Worm (Caenorhabditis elegans) whole organism, young adult: Measurements from ENCODE around the gene srz-5.
A peak's percentile ranks its signal among the peaks of the same experiment; 100 is the strongest.

Experiments used
- F22D6.2 ChIP-seq: sonication (generic microtip); optimal IDR thresholded peaks from 2 replicates; lab custom pipeline; 2016; ENCODE audit warnings: mild to moderate bottlenecking, missing genetic modification characterization, missing compliant biosample characterization
- F23B12.7 ChIP-seq: sonication (generic microtip); optimal IDR thresholded peaks from 2 replicates; lab custom pipeline; 2017; ENCODE audit warnings: missing genetic modification characterization, mild to moderate bottlenecking, missing compliant biosample characterization, antibody characterized with exemption, moderate library complexity; ENCODE audit not compliant: insufficient read depth
- F57C9.4 ChIP-seq: sonication (generic microtip); optimal IDR thresholded peaks from 2 replicates; lab custom pipeline; 2017; ENCODE audit warnings: mild to moderate bottlenecking, missing genetic modification characterization, missing compliant biosample characterization
- K11D2.4 ChIP-seq: fragments of 200-800 bp; sonication (Bioruptor generic); IDR thresholded peaks from 2 replicates; pipeline ENCODE4 v1.3.6; 2022; ENCODE audit warnings: missing genetic modification reagents, missing genetic modification characterization, missing compliant biosample characterization
- Y53G8AR.9 ChIP-seq: fragments of 200-800 bp; sonication (Bioruptor generic); conservative IDR thresholded peaks from 2 replicates; pipeline ENCODE4 v1.3.6; 2022; ENCODE audit warnings: missing genetic modification reagents, missing genetic modification characterization, missing compliant biosample characterization
- Y67H2A.10 ChIP-seq: fragments of 200-800 bp; sonication (Bioruptor generic); conservative IDR thresholded peaks from 2 replicates; pipeline ENCODE4 v1.3.6; 2022; ENCODE audit warnings: missing genetic modification reagents, missing genetic modification characterization, missing compliant biosample characterization
- aptf-3 ChIP-seq: fragments of 200-800 bp; sonication (Bioruptor generic); IDR thresholded peaks from 2 replicates; pipeline ENCODE4 v1.3.6; 2022; ENCODE audit warnings: missing genetic modification characterization, missing compliant biosample characterization
- attf-3 ChIP-seq: fragments of 200-800 bp; sonication (Bioruptor generic); conservative IDR thresholded peaks from 2 replicates; pipeline ENCODE4 v1.3.6; 2022; ENCODE audit warnings: missing genetic modification reagents, missing genetic modification characterization, missing compliant biosample characterization
- attf-5 ChIP-seq: fragments of 200-800 bp; sonication (Bioruptor generic); optimal IDR thresholded peaks from 2 replicates; lab custom pipeline; 2018; ENCODE audit warnings: mild to moderate bottlenecking, missing genetic modification characterization, missing compliant biosample characterization
- bed-1 ChIP-seq: fragments of 200-800 bp; sonication (Bioruptor generic); IDR thresholded peaks from 2 replicates; pipeline ENCODE4 v1.3.6; 2022; ENCODE audit warnings: missing genetic modification reagents, missing genetic modification characterization, missing compliant biosample characterization
- bed-2 ChIP-seq: fragments of 200-800 bp; sonication (Bioruptor generic); IDR thresholded peaks from 2 replicates; pipeline ENCODE4 v1.3.6; 2022; ENCODE audit warnings: missing genetic modification reagents, missing genetic modification characterization, missing compliant biosample characterization
- cebp-1 ChIP-seq, 2 experiments: fragments of 200-800 bp in 1 of 2; sonication (Bioruptor generic) in 1 of 2; sonication (generic microtip) in 1 of 2; IDR thresholded peaks in 1 of 2; optimal IDR thresholded peaks in 1 of 2; 2 replicates each; pipeline versions ENCODE4 v1.3.6 to Lab custom; 2017 to 2022; ENCODE audit warnings: missing compliant biosample characterization in 2 of 2, missing genetic modification characterization in 2 of 2, mild to moderate bottlenecking in 1 of 2, missing genetic modification reagents in 1 of 2, moderate library complexity in 1 of 2
- ceh-79 ChIP-seq: sonication (generic microtip); optimal IDR thresholded peaks from 2 replicates; lab custom pipeline; 2017; ENCODE audit warnings: mild to moderate bottlenecking, missing genetic modification characterization, missing compliant biosample characterization
- ceh-91 ChIP-seq: fragments of 200-800 bp; sonication (Bioruptor generic); IDR thresholded peaks from 2 replicates; pipeline ENCODE4 v1.3.6; 2022; ENCODE audit warnings: missing genetic modification reagents, missing genetic modification characterization, missing compliant biosample characterization
- chd-7 ChIP-seq: sonication (generic microtip); optimal IDR thresholded peaks from 2 replicates; lab custom pipeline; 2016; ENCODE audit warnings: mild to moderate bottlenecking, missing genetic modification characterization, moderate library complexity, missing compliant biosample characterization
- die-1 ChIP-seq: sonication (generic microtip); optimal IDR thresholded peaks from 2 replicates; lab custom pipeline; 2016; ENCODE audit warnings: missing genotype, mild to moderate bottlenecking, missing genetic modification characterization, missing compliant biosample characterization
- dpff-1 ChIP-seq: sonication (generic microtip); optimal IDR thresholded peaks from 2 replicates; lab custom pipeline; 2017; ENCODE audit warnings: mild to moderate bottlenecking, missing genetic modification characterization, missing compliant biosample characterization
- ekl-4 ChIP-seq: fragments of 200-800 bp; sonication (Bioruptor generic); IDR thresholded peaks from 2 replicates; pipeline ENCODE4 v1.3.6; 2022; ENCODE audit warnings: missing genetic modification reagents, missing genetic modification characterization, missing compliant biosample characterization
- ets-4 ChIP-seq: fragments of 200-800 bp; sonication (Bioruptor generic); optimal IDR thresholded peaks from 2 replicates; lab custom pipeline; 2018; ENCODE audit warnings: mild to moderate bottlenecking, missing genetic modification characterization, missing compliant biosample characterization
- fkh-3 ChIP-seq: sonication (generic microtip); optimal IDR thresholded peaks from 2 replicates; lab custom pipeline; 2016; ENCODE audit warnings: mild to moderate bottlenecking, missing genetic modification characterization, missing compliant biosample characterization
- him-1 ChIP-seq: sonication (generic microtip); optimal IDR thresholded peaks from 2 replicates; lab custom pipeline; 2016; ENCODE audit warnings: missing genotype, missing genetic modification reagents, missing genetic modification characterization, missing compliant biosample characterization
- hmg-1.2 ChIP-seq: fragments of 200-800 bp; sonication (Bioruptor generic); IDR thresholded peaks from 2 replicates; pipeline ENCODE4 v1.3.6; 2022; ENCODE audit warnings: missing genetic modification reagents, missing genetic modification characterization, missing compliant biosample characterization
- hmg-20 ChIP-seq: fragments of 200-800 bp; sonication (Bioruptor generic); IDR thresholded peaks from 2 replicates; pipeline ENCODE4 v1.3.6; 2022; ENCODE audit warnings: missing genetic modification reagents, missing genetic modification characterization, missing compliant biosample characterization
- let-607 ChIP-seq, 2 experiments: fragments of 200-800 bp in 1 of 2; sonication (Bioruptor generic) in 1 of 2; sonication (generic microtip) in 1 of 2; optimal IDR thresholded peaks; 2 replicates each; lab custom pipeline; 2016 to 2018; ENCODE audit warnings: mild to moderate bottlenecking in 2 of 2, missing compliant biosample characterization in 2 of 2, missing genetic modification characterization in 2 of 2, moderate library complexity in 2 of 2, missing genotype in 1 of 2
- lin-54 ChIP-seq: fragments of 200-800 bp; sonication (Bioruptor generic); optimal IDR thresholded peaks from 2 replicates; lab custom pipeline; 2018; ENCODE audit warnings: mild to moderate bottlenecking, missing genetic modification characterization, missing compliant biosample characterization
- lir-1 ChIP-seq: fragments of 200-800 bp; sonication (Bioruptor generic); conservative IDR thresholded peaks from 2 replicates; pipeline ENCODE4 v1.3.6; 2022; ENCODE audit warnings: missing genetic modification reagents, missing genetic modification characterization, missing compliant biosample characterization
- madf-3 ChIP-seq: fragments of 200-800 bp; sonication (Bioruptor generic); IDR thresholded peaks from 2 replicates; pipeline ENCODE4 v1.3.6; 2022; ENCODE audit warnings: missing genetic modification reagents, missing genetic modification characterization, missing compliant biosample characterization
- mel-28 ChIP-seq: sonication (generic microtip); optimal IDR thresholded peaks from 2 replicates; lab custom pipeline; 2016; ENCODE audit warnings: borderline replicate concordance, mild to moderate bottlenecking, missing genetic modification characterization, missing compliant biosample characterization
- nfya-1 ChIP-seq: sonication (generic microtip); optimal IDR thresholded peaks from 2 replicates; lab custom pipeline; 2017; ENCODE audit warnings: antibody characterized with exemption, missing compliant biosample characterization, missing genetic modification characterization, borderline replicate concordance; ENCODE audit not compliant: insufficient read depth
- nhr-27 ChIP-seq: fragments of 200-800 bp; sonication (Bioruptor generic); optimal IDR thresholded peaks from 2 replicates; lab custom pipeline; 2018; ENCODE audit warnings: mild to moderate bottlenecking, missing genetic modification characterization, moderate library complexity, missing compliant biosample characterization
- nhr-80 ChIP-seq: sonication (generic microtip); optimal IDR thresholded peaks from 2 replicates; lab custom pipeline; 2016; ENCODE audit warnings: missing genetic modification characterization, missing compliant biosample characterization
- rec-8 ChIP-seq, 2 experiments: sonication (generic microtip); optimal IDR thresholded peaks; 2 replicates each; lab custom pipeline; 2016; ENCODE audit warnings: mild to moderate bottlenecking in 2 of 2, missing genetic modification characterization in 2 of 2, missing genetic modification reagents in 2 of 2, missing genotype in 2 of 2, missing biosample characterization in 1 of 2, missing compliant biosample characterization in 1 of 2, moderate library complexity in 1 of 2
- snpc-3.4 ChIP-seq: sonication (generic microtip); optimal IDR thresholded peaks from 2 replicates; lab custom pipeline; 2017; ENCODE audit warnings: missing genetic modification characterization, mild to moderate bottlenecking, missing compliant biosample characterization, antibody characterized with exemption, moderate library complexity, missing genotype, missing genetic modification reagents
- somi-1 ChIP-seq: fragments of 200-800 bp; sonication (Bioruptor generic); optimal IDR thresholded peaks from 2 replicates; lab custom pipeline; 2018; ENCODE audit warnings: mild to moderate bottlenecking, missing genetic modification characterization, missing compliant biosample characterization
- tbp1 ChIP-seq: fragments of 200-800 bp; sonication (Bioruptor generic); optimal IDR thresholded peaks from 2 replicates; lab custom pipeline; 2018; ENCODE audit warnings: mild to moderate bottlenecking, missing genetic modification characterization, missing compliant biosample characterization
- tbx-9 ChIP-seq: sonication (generic microtip); optimal IDR thresholded peaks from 2 replicates; lab custom pipeline; 2016; ENCODE audit warnings: borderline replicate concordance, missing genetic modification characterization, inconsistent platforms, missing compliant biosample characterization
- tlf-1 ChIP-seq: fragments of 200-800 bp; sonication (Bioruptor generic); optimal IDR thresholded peaks from 2 replicates; lab custom pipeline; 2018; ENCODE audit warnings: mild to moderate bottlenecking, missing genetic modification characterization, missing compliant biosample characterization
- unc-130 ChIP-seq: sonication (generic microtip); optimal IDR thresholded peaks from 2 replicates; lab custom pipeline; 2016; ENCODE audit warnings: missing genetic modification reagents, missing genetic modification characterization, missing compliant biosample characterization
- ztf-22 ChIP-seq: fragments of 200-800 bp; sonication (Bioruptor generic); optimal IDR thresholded peaks from 2 replicates; lab custom pipeline; 2018; ENCODE audit warnings: mild to moderate bottlenecking, missing genetic modification characterization, moderate library complexity, missing compliant biosample characterization
- ztf-26 ChIP-seq: sonication (generic microtip); optimal IDR thresholded peaks from 2 replicates; lab custom pipeline; 2017; ENCODE audit warnings: missing genetic modification characterization, missing compliant biosample characterization
- ztf-28 ChIP-seq: fragments of 200-800 bp; sonication (Bioruptor generic); IDR thresholded peaks from 2 replicates; pipeline ENCODE4 v1.3.6; 2022; ENCODE audit warnings: missing genetic modification reagents, missing genetic modification characterization, missing compliant biosample characterization
- ztf-6 ChIP-seq: fragments of 200-800 bp; sonication (Bioruptor generic); IDR thresholded peaks from 2 replicates; pipeline ENCODE4 v1.3.6; 2022; ENCODE audit warnings: missing genetic modification reagents, missing genetic modification characterization, missing compliant biosample characterization

srz-5 gene

DNA sequence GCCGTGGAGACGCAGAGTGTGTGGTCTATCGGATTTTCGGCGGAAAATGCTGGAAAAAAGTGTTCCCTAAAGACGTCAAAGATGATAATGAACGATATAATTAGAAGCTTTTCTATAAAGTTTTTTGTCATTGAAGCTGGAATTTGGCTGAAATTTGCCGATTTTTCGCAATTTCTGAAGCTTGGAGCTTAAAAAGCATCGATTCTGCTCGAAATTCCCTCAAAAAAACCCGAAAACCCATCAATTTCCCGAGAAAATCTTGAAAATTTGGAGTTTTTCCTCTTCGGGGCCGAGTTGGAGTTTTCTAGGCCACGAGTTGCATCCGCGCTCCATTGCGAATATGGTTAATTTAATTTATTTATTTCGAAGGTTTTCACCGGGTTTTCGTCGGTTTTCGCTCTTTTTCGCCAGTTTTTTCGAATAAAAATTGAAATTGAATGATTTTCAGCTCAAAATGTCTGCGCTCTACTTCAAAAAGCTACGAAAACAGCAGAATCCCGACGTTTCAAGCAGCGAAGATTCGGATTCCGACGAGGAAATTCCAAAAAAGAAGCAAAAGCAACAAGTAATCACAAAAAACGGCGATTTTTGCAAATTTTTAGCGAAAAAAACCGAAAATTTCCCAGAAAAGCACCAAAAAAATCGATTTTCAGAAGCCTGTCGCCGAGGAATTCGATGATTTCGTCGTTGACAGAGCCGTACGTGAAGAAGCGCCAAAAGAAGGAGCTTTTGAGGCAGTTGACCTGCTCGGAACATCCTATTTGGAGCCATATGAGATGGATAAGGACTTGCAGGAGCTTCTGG, 11.8 kb downstream of the srz-5 start, which contains the start of the genes col-71 and Y49F6B.2 (continued):
- TF ChIP-seq attf-3 (GFP tag; lab: Robert Waterston, UW) (peak; percentile 69), bed-2 (peak; percentile 59; the same call in 1 of the 2 replicates), bed-1 (no peak), mel-28 (no peak), madf-3 (no peak), hmg-1.2 (GFP tag; lab: Robert Waterston, UW) (no peak; the same call in 1 of the 2 replicates), tbp1 (GFP tag; lab: Kevin White, UChicago) (peak; percentile 49), nfya-1 (tag; lab: Kevin White, UChicago) (no peak), him-1 (no peak), hmg-20 (GFP tag; lab: Robert Waterston, UW) (0 out of 2 replicates have a peak, but pooled peaks have one; percentile 7), attf-5 (GFP tag; lab: Kevin White, UChicago) (peak; percentile 58), ceh-79 (tag; lab: Kevin White, UChicago) (no peak), ztf-28 (GFP tag; lab: Robert Waterston, UW) (peak; percentile 53; the same call in 1 of the 2 replicates), aptf-3 (no peak), die-1 (tag; lab: Kevin White, UChicago) (no peak), F22D6.2 (tag; lab: Kevin White, UChicago) (peak; percentile 26), lir-1 (GFP tag; lab: Robert Waterston, UW) (peak; percentile 68; the same call in 1 of the 2 replicates), Y53G8AR.9 (GFP tag; lab: Robert Waterston, UW) (peak; percentile 65; the same call in 1 of the 2 replicates), fkh-3 (no peak), ceh-91 (GFP tag; lab: Robert Waterston, UW) (peak; percentile 55), lin-54 (GFP tag; lab: Kevin White, UChicago) (peak; percentile 62), ztf-6 (GFP tag; lab: Robert Waterston, UW) (no peak), unc-130 (GFP tag; lab: Kevin White, UChicago) (peak; percentile 20), ztf-22 (GFP tag; lab: Kevin White, UChicago) (no peak), F23B12.7 (no peak), chd-7 (tag; lab: Kevin White, UChicago) (no peak), nhr-80 (tag; lab: Kevin White, UChicago) (peak; percentile 21), dpff-1 (no peak), Y67H2A.10 (GFP tag; lab: Robert Waterston, UW) (0 out of 2 replicates have a peak, but pooled peaks have one; percentile 50), tlf-1 (peak; percentile 18), snpc-3.4 (tag; lab: Kevin White, UChicago) (no peak), ets-4 (GFP tag; lab: Kevin White, UChicago) (no peak), somi-1 (GFP tag; lab: Kevin White, UChicago) (no peak), K11D2.4 (GFP tag; lab: Robert Waterston, UW) (peak; percentile 69; the same call in 1 of the 2 replicates), cebp-1 (GFP tag; IDR thresholded peaks at IDR 0.05; lab: Robert Waterston, UW) (no peak), cebp-1 (tag; optimal IDR thresholded peaks at IDR 0.05; lab: Kevin White, UChicago) (peak; percentile 53), let-607 (tag; optimal IDR thresholded peaks at IDR 0.05; lab: Kevin White, UChicago) (peak in 1 of 2 experiments; percentile 52), tbx-9 (tag; lab: Kevin White, UChicago) (no peak), ztf-26 (tag; lab: Kevin White, UChicago) (no peak), nhr-27 (no peak), ekl-4 (GFP tag; lab: Robert Waterston, UW) (0 out of 2 replicates have a peak, but pooled peaks have one; percentile 55), rec-8 (tag; optimal IDR thresholded peaks at IDR 0.05; lab: Kevin White, UChicago) (peak; percentile 37 to 49), F57C9.4 (tag; lab: Kevin White, UChicago) (no peak)
